Worm (Caenorhabditis elegans) whole organism, L3 larva: Measurements from ENCODE around the gene C02G6.3.

Experiments
- R02D3.7 ChIP-seq: fragments of 150-350 bp; optimal IDR thresholded peaks from 2 replicates; lab custom pipeline; 2014; ENCODE audit warnings: missing biosample characterization, missing genetic modification characterization
- ZK546.5 ChIP-seq: sonication (generic microtip); optimal IDR thresholded peaks from 2 replicates; lab custom pipeline; 2017; ENCODE audit warnings: missing biosample characterization, missing genetic modification characterization
- aly-2 ChIP-seq: fragments of 150-350 bp; optimal IDR thresholded peaks from 2 replicates; lab custom pipeline; 2014; ENCODE audit warnings: missing biosample characterization, missing genetic modification characterization
- ama-1 ChIP-seq: fragments of 150-350 bp; optimal IDR thresholded peaks from 2 replicates; lab custom pipeline; 2018
- ceh-16 ChIP-seq: sonication (generic microtip); optimal IDR thresholded peaks from 2 replicates; lab custom pipeline; 2017; ENCODE audit warnings: missing biosample characterization, missing genetic modification characterization
- ceh-28 ChIP-seq: fragments of 150-350 bp; optimal IDR thresholded peaks from 2 replicates; lab custom pipeline; 2014; ENCODE audit warnings: missing biosample characterization, missing genetic modification reagents, missing genetic modification characterization
- ceh-82 ChIP-seq: fragments of 150-350 bp; optimal IDR thresholded peaks from 2 replicates; lab custom pipeline; 2014; ENCODE audit warnings: missing biosample characterization, missing genetic modification characterization
- ceh-9 ChIP-seq: sonication (generic microtip); optimal IDR thresholded peaks from 2 replicates; lab custom pipeline; 2018; ENCODE audit warnings: missing biosample characterization, missing genetic modification characterization
- daf-12 ChIP-seq: fragments of 150-350 bp; optimal IDR thresholded peaks from 2 replicates; lab custom pipeline; 2014; ENCODE audit warnings: missing biosample characterization, missing genetic modification reagents, missing genetic modification characterization
- egl-5 ChIP-seq: fragments of 150-350 bp; optimal IDR thresholded peaks from 2 replicates; lab custom pipeline; 2017; ENCODE audit warnings: missing biosample characterization, missing genetic modification reagents, missing genetic modification characterization, inconsistent platforms
- elt-1 ChIP-seq: fragments of 150-350 bp; optimal IDR thresholded peaks from 2 replicates; lab custom pipeline; 2014; ENCODE audit warnings: missing biosample characterization, missing genetic modification characterization
- elt-2 ChIP-seq: sonication (generic microtip); optimal IDR thresholded peaks from 2 replicates; lab custom pipeline; 2016; ENCODE audit warnings: missing genetic modification reagents, mild to moderate bottlenecking, missing genetic modification characterization, missing compliant biosample characterization
- elt-3 ChIP-seq, 3 experiments: fragments of 150-350 bp in 1 of 3; sonication (generic microtip) in 2 of 3; optimal IDR thresholded peaks; 2 replicates in 2 of 3; 4 replicates in 1 of 3; lab custom pipeline; 2014 to 2017; ENCODE audit warnings: missing biosample characterization in 3 of 3, missing genetic modification characterization in 3 of 3
- fkh-10 ChIP-seq: sonication (generic microtip); optimal IDR thresholded peaks from 2 replicates; lab custom pipeline; 2017; ENCODE audit warnings: missing biosample characterization, missing genetic modification reagents, missing genetic modification characterization
- fkh-2 ChIP-seq: fragments of 150-350 bp; optimal IDR thresholded peaks from 2 replicates; lab custom pipeline; 2014; ENCODE audit warnings: missing biosample characterization, missing genetic modification reagents, missing genetic modification characterization
- fos-1 ChIP-seq: fragments of 150-350 bp; optimal IDR thresholded peaks from 2 replicates; lab custom pipeline; 2014; ENCODE audit warnings: missing biosample characterization, missing genetic modification characterization
- hmg-11 ChIP-seq: sonication (generic microtip); optimal IDR thresholded peaks from 2 replicates; lab custom pipeline; 2016; ENCODE audit warnings: missing genetic modification characterization, missing compliant biosample characterization
- lin-15B ChIP-seq: fragments of 150-350 bp; optimal IDR thresholded peaks from 2 replicates; lab custom pipeline; 2014; ENCODE audit warnings: missing biosample characterization, missing genetic modification characterization
- lin-39 ChIP-seq: fragments of 150-350 bp; optimal IDR thresholded peaks from 2 replicates; lab custom pipeline; 2018; ENCODE audit warnings: missing biosample characterization, missing genetic modification reagents, missing genetic modification characterization
- lsy-12 ChIP-seq: sonication (generic microtip); optimal IDR thresholded peaks from 2 replicates; lab custom pipeline; 2016; ENCODE audit warnings: mild to moderate bottlenecking, missing genetic modification characterization, missing compliant biosample characterization
- mdl-1 ChIP-seq: fragments of 150-350 bp; optimal IDR thresholded peaks from 2 replicates; lab custom pipeline; 2014; ENCODE audit warnings: missing biosample characterization, missing genetic modification characterization
- mml-1 ChIP-seq: fragments of 150-350 bp; sonication (generic microtip); optimal IDR thresholded peaks from 3 replicates; lab custom pipeline; 2014; ENCODE audit warnings: missing biosample characterization, missing genetic modification characterization
- nfya-1 ChIP-seq: sonication (generic microtip); optimal IDR thresholded peaks from 2 replicates; lab custom pipeline; 2017; ENCODE audit warnings: missing genetic modification characterization, mild to moderate bottlenecking, missing compliant biosample characterization, antibody characterized with exemption, moderate library complexity; ENCODE audit not compliant: insufficient read depth
- nhr-11 ChIP-seq: fragments of 150-350 bp; optimal IDR thresholded peaks from 2 replicates; lab custom pipeline; 2014; ENCODE audit warnings: missing biosample characterization, missing genetic modification characterization
- nhr-12 ChIP-seq: fragments of 150-350 bp; optimal IDR thresholded peaks from 2 replicates; lab custom pipeline; 2014; ENCODE audit warnings: missing biosample characterization, missing genetic modification characterization
- nhr-23 ChIP-seq: fragments of 150-350 bp; optimal IDR thresholded peaks from 2 replicates; lab custom pipeline; 2014; ENCODE audit warnings: missing biosample characterization, missing genetic modification reagents, missing genetic modification characterization
- nhr-25 ChIP-seq: sonication (generic microtip); optimal IDR thresholded peaks from 2 replicates; lab custom pipeline; 2017; ENCODE audit warnings: missing biosample characterization, missing genetic modification characterization
- nhr-28 ChIP-seq: fragments of 150-350 bp; optimal IDR thresholded peaks from 2 replicates; lab custom pipeline; 2014; ENCODE audit warnings: missing biosample characterization, missing genetic modification characterization
- nhr-43 ChIP-seq: sonication (generic microtip); optimal IDR thresholded peaks from 2 replicates; lab custom pipeline; 2016; ENCODE audit warnings: mild to moderate bottlenecking, missing genetic modification characterization, missing compliant biosample characterization; ENCODE audit not compliant: poor library complexity, severe bottlenecking
- nhr-67 ChIP-seq: fragments of 150-350 bp; optimal IDR thresholded peaks from 2 replicates; lab custom pipeline; 2014; ENCODE audit warnings: missing biosample characterization, missing genetic modification characterization
- nhr-76 ChIP-seq: fragments of 150-350 bp; sonication (generic microtip); optimal IDR thresholded peaks from 5 replicates; lab custom pipeline; 2014; ENCODE audit warnings: missing biosample characterization, missing genetic modification characterization
- nhr-77 ChIP-seq: fragments of 150-350 bp; optimal IDR thresholded peaks from 2 replicates; lab custom pipeline; 2014; ENCODE audit warnings: missing biosample characterization, missing genetic modification characterization
- pha-4 ChIP-seq: fragments of 150-350 bp; optimal IDR thresholded peaks from 2 replicates; lab custom pipeline; 2014; ENCODE audit warnings: missing biosample characterization, missing genetic modification reagents, missing genetic modification characterization
- pqm-1 ChIP-seq: fragments of 150-350 bp; optimal IDR thresholded peaks from 2 replicates; lab custom pipeline; 2017; ENCODE audit warnings: missing biosample characterization, missing genetic modification characterization, inconsistent platforms
- sea-2 ChIP-seq: fragments of 150-350 bp; sonication (generic microtip); optimal IDR thresholded peaks from 4 replicates; lab custom pipeline; 2014; ENCODE audit warnings: missing biosample characterization, missing genetic modification reagents, missing genetic modification characterization
- snpc-4 ChIP-seq: fragments of 150-350 bp; optimal IDR thresholded peaks from 2 replicates; lab custom pipeline; 2014; ENCODE audit warnings: missing biosample characterization, missing genetic modification characterization
- unc-62 ChIP-seq: fragments of 150-350 bp; sonication (generic microtip); optimal IDR thresholded peaks from 4 replicates; lab custom pipeline; 2014; ENCODE audit warnings: missing biosample characterization, missing genetic modification reagents, missing genetic modification characterization
- zag-1 ChIP-seq: fragments of 150-350 bp; optimal IDR thresholded peaks from 2 replicates; lab custom pipeline; 2014; ENCODE audit warnings: missing biosample characterization, missing genetic modification characterization
- ztf-11 ChIP-seq: fragments of 150-350 bp; optimal IDR thresholded peaks from 2 replicates; lab custom pipeline; 2014; ENCODE audit warnings: missing biosample characterization, missing genetic modification characterization
- ztf-4 ChIP-seq: fragments of 150-350 bp; optimal IDR thresholded peaks from 2 replicates; lab custom pipeline; 2014; ENCODE audit warnings: missing biosample characterization, missing genetic modification characterization

C02G6.3 gene

ce11 chrV:5901833-5902232 lies 21.7 kb downstream of the C02G6.3 start, which contains the start of gene C04E6.5:
Gene C04E6.5, plus strand, starts transcription at chrV:5902133.
- TF ChIP-seq ceh-9 (no peak), ZK546.5 (no peak), elt-1 (no peak), unc-62 (GFP tag; lab: Kevin White, UChicago) (no peak), ztf-11 (no peak), mdl-1 (tag; lab: Kevin White, UChicago) (no peak), daf-12 (tag; lab: Kevin White, UChicago) (no peak), sea-2 (GFP tag; lab: Kevin White, UChicago) (no peak), nhr-67 (no peak), ceh-16 (tag; lab: Kevin White, UChicago) (no peak), ceh-82 (tag; lab: Kevin White, UChicago) (no peak), ztf-4 (tag; lab: Kevin White, UChicago) (no peak)

ce11 chrV:5906252-5906651 lies 26.1 kb downstream of the C02G6.3 start, which contains the start of gene srd-15:
Gene srd-15, minus strand, starts transcription at chrV:5906352.
- TF ChIP-seq elt-1: no peak
- no peak for TF ChIP-seq nhr-76 (tag; lab: Kevin White, UChicago)

- TF ChIP-seq elt-2 (tag; lab: Kevin White, UChicago) (no peak), R02D3.7 (no peak), zag-1 (tag; lab: Kevin White, UChicago) (no peak), lin-39 (tag; lab: Kevin White, UChicago) (no peak), ceh-16 (tag; lab: Kevin White, UChicago) (no peak), sea-2 (GFP tag; lab: Kevin White, UChicago) (no peak), fkh-10 (GFP tag; lab: Kevin White, UChicago) (no peak), elt-3 (tag; optimal IDR thresholded peaks at IDR 0.05; lab: Kevin White, UChicago) (no peak), nhr-12 (tag; lab: Kevin White, UChicago) (no peak), nhr-43 (tag; lab: Kevin White, UChicago) (no peak)
Measured at ce11 chrV:5907090-5907489, 26.9 kb downstream of the C02G6.3 start, which contains the start of gene C04E6.4. Gene C04E6.4, plus strand, starts transcription at chrV:5907390.

DNA sequence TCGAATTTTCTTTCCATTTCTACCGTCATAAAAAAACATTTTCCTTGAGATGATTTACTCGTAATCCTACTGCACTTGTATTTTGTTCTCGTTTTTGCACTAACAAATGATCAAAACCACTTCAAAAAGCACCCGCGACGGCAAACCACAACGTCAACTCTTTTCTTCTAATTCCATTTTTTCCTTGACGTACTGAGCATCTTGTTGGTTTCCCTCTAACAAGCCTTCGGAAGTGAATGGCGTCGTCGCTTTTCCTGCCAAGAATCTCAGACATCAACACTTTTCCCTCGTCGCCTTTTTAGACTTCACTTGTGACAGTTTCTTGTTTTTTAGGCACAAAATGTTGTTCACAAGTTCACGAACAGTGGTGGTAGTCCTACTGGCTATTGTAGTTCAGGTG lies 32.3 kb downstream of the C02G6.3 start, which contains the start of gene C04E6.13:
TSS of gene C04E6.13 (plus strand) at position 301 of the 400 bp plus-strand sequence.
- no peak for TF ChIP-seq fkh-2 (tag; lab: Kevin White, UChicago)

DNA sequence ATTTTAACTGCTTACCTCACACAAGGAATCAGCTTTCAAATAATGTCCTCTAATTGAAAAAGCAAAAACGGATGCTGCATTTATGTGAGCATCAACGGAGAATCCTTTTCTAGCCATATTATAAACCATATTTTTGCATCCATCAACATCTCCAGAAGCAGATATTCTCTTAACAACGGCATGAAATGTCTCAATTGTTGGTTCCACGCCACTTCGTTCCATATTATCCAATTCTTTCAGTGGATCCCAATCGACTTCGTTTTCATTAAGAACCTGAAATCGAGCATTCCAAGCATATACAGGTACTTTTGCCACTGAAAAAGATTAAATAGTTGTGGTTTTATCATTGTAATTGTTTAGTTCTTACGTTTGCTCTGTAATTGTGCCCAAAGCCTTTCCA lies 36.7 kb downstream of the C02G6.3 start:
- TF ChIP-seq aly-2 (tag; lab: Kevin White, UChicago): no peak
- no peak for TF ChIP-seq unc-62 (GFP tag; lab: Kevin White, UChicago)
- TF ChIP-seq fos-1 (tag; lab: Kevin White, UChicago): no peak
- no peak for TF ChIP-seq mml-1 (tag; lab: Kevin White, UChicago)
- no peak for TF ChIP-seq nhr-67
- no peak for TF ChIP-seq hmg-11
- TF ChIP-seq mdl-1 (tag; lab: Kevin White, UChicago): no peak

ce11 chrV:5917707-5918106 lies 37.5 kb downstream of the C02G6.3 start, which contains the start of gene lrpr-1:
Gene lrpr-1, minus strand, starts transcription at chrV:5917891.
- no peak for TF ChIP-seq mml-1 (tag; lab: Kevin White, UChicago)
- no peak for TF ChIP-seq unc-62 (GFP tag; lab: Kevin White, UChicago)
- TF ChIP-seq fkh-2 (tag; lab: Kevin White, UChicago): peak; percentile 56
- TF ChIP-seq daf-12 (tag; lab: Kevin White, UChicago): no peak
- TF ChIP-seq nhr-11 (tag; lab: Kevin White, UChicago): no peak
- TF ChIP-seq nhr-25: peak; percentile 30
- peak; percentile 80 for TF ChIP-seq lsy-12
- TF ChIP-seq ama-1 (lab: Kevin White, UChicago): no peak
- peak; percentile 48 for TF ChIP-seq ceh-82 (tag; lab: Kevin White, UChicago)
- TF ChIP-seq elt-2 (tag; lab: Kevin White, UChicago): no peak
- TF ChIP-seq nhr-23: peak; percentile 82
- peak; percentile 71 for TF ChIP-seq nfya-1 (tag; lab: Kevin White, UChicago)
- no peak for TF ChIP-seq pha-4 (tag; lab: Kevin White, UChicago)
- no peak for TF ChIP-seq sea-2 (GFP tag; lab: Kevin White, UChicago)
- peak; percentile 50 for TF ChIP-seq pqm-1 (tag; lab: Kevin White, UChicago)
- TF ChIP-seq ceh-9: no peak
- peak; percentile 52 for TF ChIP-seq ceh-28 (tag; lab: Kevin White, UChicago)
- peak; percentile 56 for TF ChIP-seq hmg-11
- no peak for TF ChIP-seq snpc-4 (tag; lab: Kevin White, UChicago)
- peak; percentile 37 for TF ChIP-seq egl-5
- no peak for TF ChIP-seq mdl-1 (tag; lab: Kevin White, UChicago)
- peak; percentile 76 for TF ChIP-seq lin-15B (tag; lab: Kevin White, UChicago)
- no peak for TF ChIP-seq ceh-16 (tag; lab: Kevin White, UChicago)
- no peak for TF ChIP-seq ztf-4 (tag; lab: Kevin White, UChicago)
- no peak for TF ChIP-seq fos-1 (tag; lab: Kevin White, UChicago)
- no peak for TF ChIP-seq nhr-77 (tag; lab: Kevin White, UChicago)
- TF ChIP-seq R02D3.7: peak; percentile 71
- peak; percentile 47 for TF ChIP-seq nhr-76 (tag; lab: Kevin White, UChicago)
- no peak for TF ChIP-seq fkh-10 (GFP tag; lab: Kevin White, UChicago)
- TF ChIP-seq ztf-11: no peak
- TF ChIP-seq nhr-12 (tag; lab: Kevin White, UChicago): no peak
- no peak for TF ChIP-seq elt-1
- TF ChIP-seq nhr-28: no peak
